Worm (Caenorhabditis elegans) whole organism, L1 larva: ENCODE measurements around the gene F52D10.4.

Experiments used
- mdl-1 ChIP-seq, 2 experiments: fragments of 150-350 bp; optimal IDR thresholded peaks; 2 replicates each; lab custom pipeline; 2014 to 2017; ENCODE audit warnings: missing biosample characterization in 2 of 2, missing genetic modification characterization in 2 of 2, inconsistent platforms in 1 of 2
- snpc-4 ChIP-seq: fragments of 150-350 bp; optimal IDR thresholded peaks from 2 replicates; lab custom pipeline; 2014; ENCODE audit warnings: missing biosample characterization, missing genetic modification characterization

ce11 chrX:11658331-11658730 lies 41.1 kb downstream of the F52D10.4 start, which contains the start of gene T04F8.3:
- no peak for TF ChIP-seq mdl-1 (tag; optimal IDR thresholded peaks at IDR 0.05; lab: Kevin White, UChicago)
- no peak for TF ChIP-seq snpc-4 (tag; lab: Kevin White, UChicago)
